Worm (Caenorhabditis elegans) whole organism, L4 larva: ENCODE measurements around the gene paml-1.

Experiments used
- D1046.2 ChIP-seq: fragments of 200-800 bp; sonication (Bioruptor generic); IDR thresholded peaks from 2 replicates; pipeline ENCODE4 v1.3.6; 2022; ENCODE audit warnings: missing genetic modification characterization, missing compliant biosample characterization
- Y105C5A.15 ChIP-seq: fragments of 200-800 bp; sonication (Bioruptor generic); IDR thresholded peaks from 2 replicates; pipeline ENCODE4 v1.3.6; 2022; ENCODE audit warnings: missing genetic modification characterization, missing compliant biosample characterization
- Y48G9A.11 ChIP-seq: fragments of 200-800 bp; sonication (Bioruptor generic); IDR thresholded peaks from 2 replicates; pipeline ENCODE4 v1.3.6; 2022; ENCODE audit warnings: missing genetic modification reagents, missing genetic modification characterization, missing compliant biosample characterization
- Y75B8A.6 ChIP-seq: fragments of 200-800 bp; sonication (Bioruptor generic); IDR thresholded peaks from 2 replicates; pipeline ENCODE4 v1.3.6; 2022; ENCODE audit warnings: missing genetic modification reagents, missing genetic modification characterization, missing compliant biosample characterization
- ZK546.5 ChIP-seq, 2 experiments: sonication (generic microtip); optimal IDR thresholded peaks; 2 replicates each; lab custom pipeline; 2017; ENCODE audit warnings: missing biosample characterization in 2 of 2, missing genetic modification characterization in 2 of 2
- aly-2 ChIP-seq: sonication (generic microtip); optimal IDR thresholded peaks from 2 replicates; lab custom pipeline; 2018; ENCODE audit warnings: missing biosample characterization, missing genetic modification characterization
- ama-1 ChIP-seq: fragments of 150-350 bp; optimal IDR thresholded peaks from 2 replicates; lab custom pipeline; 2014; ENCODE audit warnings: inconsistent platforms, mixed read lengths
- ceh-44 ChIP-seq: fragments of 200-800 bp; sonication (Bioruptor generic); IDR thresholded peaks from 2 replicates; pipeline ENCODE4 v1.3.6; 2022; ENCODE audit warnings: missing genetic modification reagents, missing genetic modification characterization, missing compliant biosample characterization
- ces-1 ChIP-seq: fragments of 150-350 bp; sonication (generic microtip); optimal IDR thresholded peaks from 4 replicates; lab custom pipeline; 2014; ENCODE audit warnings: missing biosample characterization, missing genetic modification reagents, missing genetic modification characterization
- daf-16 ChIP-seq, 3 experiments: sonication (generic microtip); optimal IDR thresholded peaks; 2 replicates each; lab custom pipeline; 2016 to 2017; ENCODE audit warnings: missing genetic modification characterization in 3 of 3, missing genetic modification reagents in 3 of 3, mild to moderate bottlenecking in 2 of 3, missing compliant biosample characterization in 2 of 3, missing biosample characterization in 1 of 3, moderate library complexity in 1 of 3
- dmd-8 ChIP-seq: fragments of 200-800 bp; sonication (Bioruptor generic); IDR thresholded peaks from 2 replicates; pipeline ENCODE4 v1.3.6; 2022; ENCODE audit warnings: missing genetic modification characterization, missing compliant biosample characterization
- dmd-9 ChIP-seq: fragments of 200-800 bp; sonication (Bioruptor generic); IDR thresholded peaks from 2 replicates; pipeline ENCODE4 v1.3.6; 2022; ENCODE audit warnings: missing genetic modification reagents, missing genetic modification characterization, missing compliant biosample characterization
- duxl-1 ChIP-seq: sonication (generic microtip); optimal IDR thresholded peaks from 2 replicates; lab custom pipeline; 2016; ENCODE audit warnings: mild to moderate bottlenecking, missing genetic modification characterization, moderate library complexity, missing compliant biosample characterization; ENCODE audit not compliant: poor library complexity
- egl-27 ChIP-seq: sonication (generic microtip); optimal IDR thresholded peaks from 3 replicates; lab custom pipeline; 2017; ENCODE audit warnings: missing biosample characterization, missing genetic modification reagents, missing genetic modification characterization
- egl-43 ChIP-seq: fragments of 200-800 bp; sonication (Bioruptor generic); IDR thresholded peaks from 2 replicates; pipeline ENCODE4 v1.3.6; 2022; ENCODE audit warnings: missing genetic modification reagents, missing genetic modification characterization, missing compliant biosample characterization
- hmg-1.1 ChIP-seq: fragments of 200-800 bp; sonication (Bioruptor generic); IDR thresholded peaks from 2 replicates; pipeline ENCODE4 v1.3.6; 2022; ENCODE audit warnings: missing genetic modification reagents, missing genetic modification characterization, missing compliant biosample characterization
- lin-29 ChIP-seq: fragments of 200-800 bp; sonication (Bioruptor generic); IDR thresholded peaks from 2 replicates; pipeline ENCODE4 v1.3.6; 2022; ENCODE audit warnings: missing genetic modification reagents, missing genetic modification characterization, missing compliant biosample characterization
- lin-38 ChIP-seq: fragments of 200-800 bp; sonication (Bioruptor generic); IDR thresholded peaks from 2 replicates; pipeline ENCODE4 v1.3.6; 2022; ENCODE audit warnings: missing genetic modification reagents, missing genetic modification characterization, missing compliant biosample characterization
- lir-3 ChIP-seq: sonication (generic microtip); optimal IDR thresholded peaks from 2 replicates; lab custom pipeline; 2016; ENCODE audit warnings: mild to moderate bottlenecking, missing genetic modification characterization, missing compliant biosample characterization
- lsy-2 ChIP-seq, 2 experiments: fragments of 150-350 bp in 1 of 2; sonication (generic microtip) in 1 of 2; optimal IDR thresholded peaks; 2 replicates each; lab custom pipeline; 2014 to 2017; ENCODE audit warnings: missing biosample characterization in 2 of 2, missing genetic modification characterization in 2 of 2
- madf-5 ChIP-seq, 2 experiments: fragments of 200-800 bp; sonication (Bioruptor generic); IDR thresholded peaks; 2 replicates each; pipeline ENCODE4 v1.3.6; 2022; ENCODE audit warnings: missing compliant biosample characterization in 2 of 2, missing genetic modification characterization in 2 of 2
- mdl-1 ChIP-seq, 2 experiments: fragments of 150-350 bp in 1 of 2; sonication (generic microtip) in 1 of 2; optimal IDR thresholded peaks; 2 replicates each; lab custom pipeline; 2014 to 2017; ENCODE audit warnings: missing biosample characterization in 2 of 2, missing genetic modification characterization in 2 of 2
- mdt-29 ChIP-seq: fragments of 200-800 bp; sonication (Bioruptor generic); IDR thresholded peaks from 2 replicates; pipeline ENCODE4 v1.3.6; 2022; ENCODE audit warnings: missing genetic modification reagents, missing genetic modification characterization, missing compliant biosample characterization
- mes-2 ChIP-seq: sonication (generic microtip); optimal IDR thresholded peaks from 2 replicates; lab custom pipeline; 2016; ENCODE audit warnings: missing genotype, mild to moderate bottlenecking, missing genetic modification characterization, missing compliant biosample characterization; ENCODE audit not compliant: poor library complexity, severe bottlenecking
- nhr-10 ChIP-seq: fragments of 150-350 bp; optimal IDR thresholded peaks from 2 replicates; lab custom pipeline; 2014; ENCODE audit warnings: missing biosample characterization, missing genetic modification characterization
- nhr-102 ChIP-seq: sonication (generic microtip); optimal IDR thresholded peaks from 2 replicates; lab custom pipeline; 2016; ENCODE audit warnings: mild to moderate bottlenecking, missing genetic modification characterization, moderate library complexity, missing compliant biosample characterization
- nhr-28 ChIP-seq: fragments of 150-350 bp; optimal IDR thresholded peaks from 2 replicates; lab custom pipeline; 2014; ENCODE audit warnings: missing biosample characterization, missing genetic modification characterization
- nhr-42 ChIP-seq: fragments of 200-800 bp; sonication (Bioruptor generic); IDR thresholded peaks from 2 replicates; pipeline ENCODE4 v1.3.6; 2022; ENCODE audit warnings: missing genetic modification characterization, missing compliant biosample characterization
- nhr-77 ChIP-seq: fragments of 150-350 bp; optimal IDR thresholded peaks from 2 replicates; lab custom pipeline; 2014; ENCODE audit warnings: missing biosample characterization, missing genetic modification characterization
- pha-4 ChIP-seq, 2 experiments: fragments of 150-350 bp in 1 of 2; fragments of 200-800 bp in 1 of 2; sonication (Bioruptor generic) in 1 of 2; IDR thresholded peaks in 1 of 2; optimal IDR thresholded peaks in 1 of 2; 2 replicates each; pipeline versions ENCODE4 v1.3.6 to Lab custom; 2014 to 2022; ENCODE audit warnings: missing genetic modification characterization in 2 of 2, missing genetic modification reagents in 2 of 2, missing biosample characterization in 1 of 2, missing compliant biosample characterization in 1 of 2
- php-3 ChIP-seq: fragments of 200-800 bp; sonication (Bioruptor generic); IDR thresholded peaks from 2 replicates; pipeline ENCODE4 v1.3.6; 2022; ENCODE audit warnings: missing genetic modification reagents, missing genetic modification characterization, missing compliant biosample characterization
- snpc-1.2 ChIP-seq: fragments of 200-800 bp; sonication (Bioruptor generic); IDR thresholded peaks from 2 replicates; pipeline ENCODE4 v1.3.6; 2022; ENCODE audit warnings: missing genetic modification reagents, missing genetic modification characterization, missing compliant biosample characterization
- spr-1 ChIP-seq: sonication (generic microtip); optimal IDR thresholded peaks from 2 replicates; lab custom pipeline; 2016; ENCODE audit warnings: mild to moderate bottlenecking, missing genetic modification characterization, missing compliant biosample characterization
- tra-1 ChIP-seq: fragments of 200-800 bp; sonication (Bioruptor generic); IDR thresholded peaks from 2 replicates; pipeline ENCODE4 v1.3.6; 2022; ENCODE audit warnings: missing genetic modification reagents, missing genetic modification characterization, missing compliant biosample characterization
- unc-130 ChIP-seq: sonication (generic microtip); optimal IDR thresholded peaks from 2 replicates; lab custom pipeline; 2016; ENCODE audit warnings: missing genetic modification reagents, missing genetic modification characterization, missing compliant biosample characterization
- unc-39 ChIP-seq: sonication (generic microtip); optimal IDR thresholded peaks from 2 replicates; lab custom pipeline; 2017; ENCODE audit warnings: missing biosample characterization, missing genetic modification characterization

paml-1 gene

ce11 chrIII:10214540-10214979 lies 19.3 kb downstream of the paml-1 start (continued):
- TF ChIP-seq hmg-1.1 (GFP tag; lab: Robert Waterston, UW) (peak; percentile 43; the same call in 1 of the 2 replicates), egl-27 (tag; lab: Kevin White, UChicago) (no peak), lin-29 (no peak), D1046.2 (GFP tag; lab: Robert Waterston, UW) (peak; percentile 81; the same call in 1 of the 2 replicates), Y48G9A.11 (peak; percentile 70), mdl-1 (tag; optimal IDR thresholded peaks at IDR 0.05; lab: Kevin White, UChicago) (no peak), snpc-1.2 (0 out of 2 replicates have a peak, but pooled peaks have one; percentile 58), Y75B8A.6 (peak; percentile 93), ceh-44 (GFP tag; lab: Robert Waterston, UW) (no peak), ZK546.5 (tag; optimal IDR thresholded peaks at IDR 0.05; lab: Kevin White, UChicago) (no peak), egl-43 (GFP tag; lab: Robert Waterston, UW) (peak; percentile 79), spr-1 (tag; lab: Kevin White, UChicago) (peak; percentile 56), mdt-29 (GFP tag; lab: Robert Waterston, UW) (peak; percentile 64), lsy-2 (tag; optimal IDR thresholded peaks at IDR 0.05; lab: Kevin White, UChicago) (peak; percentile 5 to 74), dmd-8 (GFP tag; lab: Robert Waterston, UW) (0 out of 2 replicates have a peak, but pooled peaks have one; percentile 37), aly-2 (no peak), unc-39 (tag; lab: Kevin White, UChicago) (no peak), ces-1 (GFP tag; lab: Kevin White, UChicago) (no peak), unc-130 (no peak), tra-1 (peak; percentile 50)

ce11 chrIII:10211889-10212494 lies 21.9 kb downstream of the paml-1 start, which contains the start of the genes blos-1 and best-18:
blos-1 (minus strand) TSS chrIII:10211946.
best-18 (plus strand) TSS chrIII:10212396.
- no peak for TF ChIP-seq lir-3 (tag; lab: Kevin White, UChicago)
- TF ChIP-seq nhr-28 = peak; percentile 31
- no peak for TF ChIP-seq php-3 (GFP tag; lab: Robert Waterston, UW)
- no peak for TF ChIP-seq daf-16 (GFP tag; optimal IDR thresholded peaks at IDR 0.05; lab: Kevin White, UChicago)
- TF ChIP-seq daf-16 (tag; optimal IDR thresholded peaks at IDR 0.05; lab: Kevin White, UChicago) = peak; percentile 69
- TF ChIP-seq nhr-77 (tag; lab: Kevin White, UChicago) = peak; percentile 15

- TF ChIP-seq lin-38 (GFP tag; lab: Robert Waterston, UW) (peak; percentile 49), tra-1 (no peak), nhr-42 (GFP tag; lab: Robert Waterston, UW) (0 out of 2 replicates have a peak, but pooled peaks have one; percentile 15), Y105C5A.15 (GFP tag; lab: Robert Waterston, UW) (no peak), madf-5 (GFP tag; IDR thresholded peaks at IDR 0.05; lab: Robert Waterston, UW) (no peak), egl-43 (GFP tag; lab: Robert Waterston, UW) (no peak), mdl-1 (tag; optimal IDR thresholded peaks at IDR 0.05; lab: Kevin White, UChicago) (no peak), nhr-102 (tag; lab: Kevin White, UChicago) (peak; percentile 12), dmd-9 (GFP tag; lab: Robert Waterston, UW) (no peak), aly-2 (peak; percentile 37), nhr-10 (no peak), ama-1 (peak; percentile 53), pha-4 (GFP tag; IDR thresholded peaks at IDR 0.05; lab: Robert Waterston, UW) (no peak), pha-4 (tag; optimal IDR thresholded peaks at IDR 0.05; lab: Kevin White, UChicago) (no peak), duxl-1 (tag; lab: Kevin White, UChicago) (peak; percentile 3), mes-2 (tag; lab: Kevin White, UChicago) (peak; percentile 18), D1046.2 (GFP tag; lab: Robert Waterston, UW) (0 out of 2 replicates have a peak, but pooled peaks have one; percentile 50)
Measured at ce11 chrIII:10209703-10210102, 24.2 kb downstream of the paml-1 start, which contains the start of gene T20G5.9. T20G5.9 (plus strand) TSS chrIII:10209840.
